Fruit fly (Drosophila melanogaster) whole organism, pupa: ENCODE results near the gene CG13760.

Experiments
- CG10348 ChIP-seq: fragments of 200-800 bp; sonication (Bioruptor generic); IDR thresholded peaks from 2 replicates; pipeline ENCODE4 v1.3.6; 2022; ENCODE audit warnings: missing biosample characterization, missing genetic modification characterization
- CG12605 ChIP-seq: fragments of 200-800 bp; sonication (Bioruptor generic); IDR thresholded peaks from 2 replicates; pipeline ENCODE4 v1.3.6; 2022; ENCODE audit warnings: missing biosample characterization, missing genetic modification characterization
- CG13204 ChIP-seq: fragments of 200-800 bp; sonication (Bioruptor generic); optimal IDR thresholded peaks from 2 replicates; lab custom pipeline; 2018; ENCODE audit warnings: missing biosample characterization, mild to moderate bottlenecking, missing genetic modification characterization, moderate library complexity
- CG14655 ChIP-seq: fragments of 200-800 bp; sonication (Bioruptor generic); optimal IDR thresholded peaks from 3 replicates; lab custom pipeline; 2017; ENCODE audit warnings: mild to moderate bottlenecking, missing biosample characterization, missing genetic modification reagents, missing genetic modification characterization
- CG15710 ChIP-seq: fragments of 200-800 bp; sonication (Bioruptor generic); optimal IDR thresholded peaks from 2 replicates; lab custom pipeline; 2018; ENCODE audit warnings: missing biosample characterization, mild to moderate bottlenecking, missing genetic modification characterization, moderate library complexity
- CG17806 ChIP-seq: fragments of 200-800 bp; sonication (Bioruptor generic); optimal IDR thresholded peaks from 2 replicates; lab custom pipeline; 2018; ENCODE audit warnings: missing biosample characterization, mild to moderate bottlenecking, missing genetic modification characterization, moderate library complexity
- CG32121 ChIP-seq: fragments of 200-800 bp; sonication (Bioruptor generic); IDR thresholded peaks from 2 replicates; pipeline ENCODE4 v1.3.6; 2022; ENCODE audit warnings: missing biosample characterization, missing genetic modification characterization
- CG34367 ChIP-seq: fragments of 200-800 bp; sonication (Bioruptor generic); optimal IDR thresholded peaks from 2 replicates; lab custom pipeline; 2018; ENCODE audit warnings: missing biosample characterization, mild to moderate bottlenecking, missing genetic modification characterization
- CG4496 ChIP-seq: fragments of 200-800 bp; sonication (Bioruptor generic); IDR thresholded peaks from 3 replicates; pipeline ENCODE4 v1.3.6; 2022; ENCODE audit warnings: missing biosample characterization, missing genetic modification characterization
- CG8159 ChIP-seq: fragments of 200-800 bp; sonication (Bioruptor generic); optimal IDR thresholded peaks from 3 replicates; lab custom pipeline; 2018; ENCODE audit warnings: missing biosample characterization, mild to moderate bottlenecking, missing genetic modification characterization, moderate library complexity
- CG8301 ChIP-seq: fragments of 200-800 bp; sonication (Bioruptor generic); optimal IDR thresholded peaks from 2 replicates; lab custom pipeline; 2018; ENCODE audit warnings: missing biosample characterization, mild to moderate bottlenecking, missing genetic modification characterization
- CG9948 ChIP-seq: fragments of 200-800 bp; sonication (Bioruptor generic); optimal IDR thresholded peaks from 2 replicates; lab custom pipeline; 2018; ENCODE audit warnings: missing biosample characterization, mild to moderate bottlenecking, missing genetic modification characterization, moderate library complexity
- D1 ChIP-seq: fragments of 200-800 bp; sonication (Bioruptor generic); optimal IDR thresholded peaks from 2 replicates; lab custom pipeline; 2018; ENCODE audit warnings: missing biosample characterization, mild to moderate bottlenecking, missing genetic modification characterization, moderate library complexity
- EcR ChIP-seq: fragments of 200-800 bp; sonication (Bioruptor generic); optimal IDR thresholded peaks from 3 replicates; lab custom pipeline; 2019; ENCODE audit warnings: missing biosample characterization, missing genetic modification characterization, mild to moderate bottlenecking, moderate library complexity, missing genetic modification reagents
- Ets98B ChIP-seq: fragments of 200-800 bp; sonication (Bioruptor generic); IDR thresholded peaks from 2 replicates; pipeline ENCODE4 v1.3.6; 2022; ENCODE audit warnings: missing biosample characterization, missing genetic modification characterization
- Pif1A ChIP-seq: fragments of 200-800 bp; sonication (Bioruptor generic); optimal IDR thresholded peaks from 3 replicates; lab custom pipeline; 2016; ENCODE audit warnings: missing biosample characterization, missing genetic modification characterization
- Pif1B ChIP-seq: fragments of 200-800 bp; sonication (Bioruptor generic); optimal IDR thresholded peaks from 3 replicates; lab custom pipeline; 2016; ENCODE audit warnings: missing biosample characterization, missing genetic modification characterization
- Snoo ChIP-seq: fragments of 200-800 bp; sonication (Bioruptor generic); optimal IDR thresholded peaks from 3 replicates; lab custom pipeline; 2017; ENCODE audit warnings: missing biosample characterization, mild to moderate bottlenecking, missing genetic modification characterization, inconsistent platforms
- fd96Ca ChIP-seq: fragments of 200-800 bp; sonication (Bioruptor generic); IDR thresholded peaks from 3 replicates; pipeline ENCODE4 v1.3.6; 2022; ENCODE audit warnings: missing biosample characterization, missing genetic modification characterization
- gl ChIP-seq: fragments of 200-800 bp; sonication (Bioruptor generic); optimal IDR thresholded peaks from 2 replicates; lab custom pipeline; 2018; ENCODE audit warnings: missing biosample characterization, mild to moderate bottlenecking, missing genetic modification characterization
- rn ChIP-seq: fragments of 200-800 bp; sonication (Bioruptor generic); IDR thresholded peaks from 2 replicates; pipeline ENCODE4 v1.3.6; 2022; ENCODE audit warnings: missing biosample characterization, missing genetic modification characterization

The CG13760 gene

DNA sequence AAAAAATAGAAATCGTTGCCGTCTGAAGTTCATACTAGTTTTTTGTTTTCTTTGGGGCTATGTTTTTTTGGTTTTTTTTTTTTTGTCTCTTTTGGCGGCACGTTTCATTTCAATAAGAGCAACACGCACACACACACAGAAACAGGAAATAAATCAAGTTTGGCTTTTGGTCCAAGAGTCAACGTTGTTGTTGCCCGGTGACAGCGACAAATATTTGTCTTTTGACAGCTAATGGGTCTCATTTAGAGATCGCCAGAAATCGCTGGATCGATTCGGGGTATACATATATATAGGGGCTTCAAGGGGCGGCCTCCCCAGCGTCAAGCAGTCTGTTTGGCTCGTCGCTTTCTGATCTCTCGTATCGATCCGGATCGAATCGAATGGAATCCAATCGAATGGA, 48.1 kb downstream of the CG13760 start:
- no peak for TF ChIP-seq CG15710 (tag; lab: Kevin White, UChicago)
- TF ChIP-seq CG12605 (GFP tag; lab: Robert Waterston, UW), result no peak
- TF ChIP-seq CG34367 (tag; lab: Kevin White, UChicago), result no peak
- TF ChIP-seq CG8301, result no peak
- TF ChIP-seq CG14655 (GFP tag; lab: Kevin White, UChicago), result no peak
- no peak for TF ChIP-seq CG10348 (GFP tag; lab: Robert Waterston, UW)
- TF ChIP-seq Snoo (tag; lab: Kevin White, UChicago), result no peak

DNA sequence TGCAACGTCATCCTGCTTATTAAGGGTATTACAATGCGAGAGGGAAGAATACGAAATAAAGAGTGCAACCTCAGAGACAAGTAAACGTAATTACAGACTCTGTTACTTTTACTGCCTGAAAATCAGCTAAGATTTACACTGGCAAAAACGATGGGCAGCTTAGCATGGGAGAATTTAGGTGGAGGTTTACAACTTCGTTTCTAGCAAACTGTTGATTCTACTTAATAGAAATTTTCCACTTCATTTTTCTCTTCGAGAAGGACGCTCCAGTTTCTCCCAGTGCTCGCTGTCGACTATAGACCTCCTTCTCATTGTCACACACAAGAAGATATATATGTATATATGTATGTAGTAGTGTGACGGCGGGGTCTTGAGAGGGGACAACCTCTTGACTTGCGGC, 49.4 kb downstream of the CG13760 start:
- TF ChIP-seq fd96Ca (GFP tag; lab: Robert Waterston, UW) (peak; percentile 88), EcR (GFP tag; lab: Kevin White, UChicago) (no peak), CG4496 (peak; percentile 92), CG32121 (GFP tag; lab: Robert Waterston, UW) (peak; percentile 76), CG14655 (GFP tag; lab: Kevin White, UChicago) (peak; percentile 70), gl (tag; lab: Kevin White, UChicago) (peak; percentile 31), CG13204 (GFP tag; lab: Kevin White, UChicago) (peak; percentile 55), Snoo (tag; lab: Kevin White, UChicago) (no peak), CG9948 (peak; percentile 77), Pif1B (GFP tag; lab: Kevin White, UChicago) (peak; percentile 81), CG12605 (GFP tag; lab: Robert Waterston, UW) (peak; percentile 60), CG8301 (peak; percentile 48), CG10348 (GFP tag; lab: Robert Waterston, UW) (no peak), CG15710 (tag; lab: Kevin White, UChicago) (peak; percentile 90), CG17806 (tag; lab: Kevin White, UChicago) (peak; percentile 64), Pif1A (GFP tag; lab: Kevin White, UChicago) (peak; percentile 89), Ets98B (GFP tag; lab: Robert Waterston, UW) (peak; percentile 67), CG34367 (tag; lab: Kevin White, UChicago) (peak; percentile 71), rn (GFP tag; lab: Robert Waterston, UW) (peak; percentile 66), D1 (tag; lab: Kevin White, UChicago) (no peak), CG8159 (tag; lab: Kevin White, UChicago) (peak; percentile 77)

DNA sequence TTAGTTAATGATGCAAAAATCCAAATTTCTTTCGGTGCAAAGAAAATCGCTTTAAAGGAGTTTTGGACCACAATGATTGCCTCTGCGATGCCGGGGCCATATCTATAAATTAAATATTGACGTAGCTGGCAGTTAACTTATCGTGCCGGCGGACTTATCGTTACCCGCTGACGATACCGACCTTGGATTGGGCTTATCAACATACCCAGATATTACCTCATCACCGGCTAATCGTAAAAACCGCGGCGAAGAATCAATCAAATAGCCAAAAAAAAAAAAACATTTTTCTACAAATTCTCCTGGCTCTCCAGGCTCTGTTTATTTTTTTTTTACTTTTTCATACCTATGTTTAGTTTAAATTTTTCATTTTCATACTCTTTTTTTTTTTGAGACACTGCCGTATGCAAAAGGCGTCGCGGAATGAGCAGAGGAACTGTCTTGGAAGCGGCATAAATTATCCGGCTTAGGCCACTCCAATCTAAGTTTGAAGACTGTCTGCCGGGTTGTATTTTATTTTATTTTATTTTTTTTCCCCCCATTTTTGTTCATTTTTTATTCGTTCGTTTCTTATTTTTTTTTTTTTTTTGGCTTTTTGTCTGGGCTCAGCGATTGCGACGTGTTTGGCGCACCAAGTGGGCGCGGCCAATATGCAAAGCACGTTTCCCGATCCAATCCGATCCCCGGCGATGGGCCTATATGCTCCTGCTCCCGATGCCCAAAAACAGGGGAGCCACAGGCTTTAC, 50.4 kb downstream of the CG13760 start:
- no peak for TF ChIP-seq Snoo (tag; lab: Kevin White, UChicago)
- TF ChIP-seq CG8301, result no peak
- no peak for TF ChIP-seq CG9948
- TF ChIP-seq Ets98B (GFP tag; lab: Robert Waterston, UW), result peak; percentile 47; the same call in 1 of the 2 replicates
- TF ChIP-seq Pif1A (GFP tag; lab: Kevin White, UChicago), result no peak
- no peak for TF ChIP-seq EcR (GFP tag; lab: Kevin White, UChicago)
- no peak for TF ChIP-seq D1 (tag; lab: Kevin White, UChicago)
- no peak for TF ChIP-seq fd96Ca (GFP tag; lab: Robert Waterston, UW)
- TF ChIP-seq gl (tag; lab: Kevin White, UChicago), result no peak
- TF ChIP-seq rn (GFP tag; lab: Robert Waterston, UW), result no peak
- no peak; the same call in 1 of the 2 replicates for TF ChIP-seq CG12605 (GFP tag; lab: Robert Waterston, UW)
- peak; percentile 40; the same call in 1 of the 2 replicates for TF ChIP-seq CG32121 (GFP tag; lab: Robert Waterston, UW)
- TF ChIP-seq CG13204 (GFP tag; lab: Kevin White, UChicago), result no peak
- peak; percentile 54; the same call in 2 of the 3 replicates for TF ChIP-seq CG4496
- TF ChIP-seq CG34367 (tag; lab: Kevin White, UChicago), result no peak
- TF ChIP-seq Pif1B (GFP tag; lab: Kevin White, UChicago), result no peak
- TF ChIP-seq CG15710 (tag; lab: Kevin White, UChicago), result no peak
- TF ChIP-seq CG10348 (GFP tag; lab: Robert Waterston, UW), result no peak

DNA sequence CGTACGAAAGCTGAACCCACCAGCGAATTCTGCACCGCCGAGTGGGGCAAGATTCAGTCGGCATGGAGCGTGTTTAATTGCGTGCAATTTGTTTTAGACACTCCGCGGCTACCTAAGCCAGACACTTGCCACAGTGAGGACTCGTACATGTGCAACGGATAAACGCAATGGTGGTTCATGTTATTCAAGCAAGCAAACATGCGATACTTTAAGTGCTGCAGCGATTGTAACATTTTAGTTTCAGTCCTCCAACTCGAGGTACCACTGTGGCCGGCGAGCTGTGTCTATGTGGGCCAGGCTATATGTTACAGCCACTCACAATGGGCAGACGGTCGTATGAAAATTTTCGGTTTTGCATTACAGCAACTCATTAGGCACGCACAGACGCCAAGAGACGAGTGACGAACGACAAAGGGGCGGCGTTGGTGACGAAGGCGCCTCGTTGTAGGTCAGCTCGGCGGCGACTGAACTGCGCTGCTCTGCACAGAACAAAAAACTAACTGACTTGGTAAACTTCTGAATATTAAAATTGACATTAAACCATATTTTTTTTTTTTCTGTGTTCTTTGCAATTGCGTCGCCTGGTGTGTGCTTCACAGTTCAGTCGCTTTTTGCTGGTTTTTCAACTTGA, 51.5 kb downstream of the CG13760 start:
- TF ChIP-seq Ets98B (GFP tag; lab: Robert Waterston, UW), result peak; percentile 92
- TF ChIP-seq CG4496, result peak; percentile 95
- peak; percentile 35 for TF ChIP-seq gl (tag; lab: Kevin White, UChicago)
- peak; percentile 68 for TF ChIP-seq Pif1B (GFP tag; lab: Kevin White, UChicago)
- TF ChIP-seq CG34367 (tag; lab: Kevin White, UChicago), result peak; percentile 61
- TF ChIP-seq D1 (tag; lab: Kevin White, UChicago), result no peak
- TF ChIP-seq CG8159 (tag; lab: Kevin White, UChicago), result peak; percentile 48
- TF ChIP-seq Pif1A (GFP tag; lab: Kevin White, UChicago), result peak; percentile 72
- peak; percentile 57 for TF ChIP-seq CG15710 (tag; lab: Kevin White, UChicago)
- TF ChIP-seq CG10348 (GFP tag; lab: Robert Waterston, UW), result peak; percentile 64
- TF ChIP-seq rn (GFP tag; lab: Robert Waterston, UW), result peak; percentile 73; the same call in 1 of the 2 replicates
- TF ChIP-seq fd96Ca (GFP tag; lab: Robert Waterston, UW), result peak; percentile 93
- peak; percentile 89 for TF ChIP-seq CG32121 (GFP tag; lab: Robert Waterston, UW)
- TF ChIP-seq CG17806 (tag; lab: Kevin White, UChicago), result peak; percentile 48
- TF ChIP-seq EcR (GFP tag; lab: Kevin White, UChicago), result no peak
- TF ChIP-seq CG8301, result peak; percentile 78
- TF ChIP-seq CG12605 (GFP tag; lab: Robert Waterston, UW), result peak; percentile 79
- TF ChIP-seq Snoo (tag; lab: Kevin White, UChicago), result peak; percentile 11
- peak; percentile 62 for TF ChIP-seq CG9948
- TF ChIP-seq CG14655 (GFP tag; lab: Kevin White, UChicago), result peak; percentile 74
- no peak for TF ChIP-seq CG13204 (GFP tag; lab: Kevin White, UChicago)
